Fruit fly (Drosophila melanogaster) whole organism, embryonic: ENCODE data around the gene TFAM.
A peak's percentile ranks its signal among the peaks of the same experiment; 100 is the strongest.

Experiments used
- Atf6 ChIP-seq: fragments of 200-800 bp; sonication (Bioruptor generic); IDR thresholded peaks from 2 replicates; pipeline ENCODE4 v1.3.6; 2022; ENCODE audit warnings: missing biosample characterization, missing genetic modification characterization
- CG10209 ChIP-seq: fragments of 200-800 bp; sonication (Bioruptor generic); optimal IDR thresholded peaks from 3 replicates; lab custom pipeline; 2017; ENCODE audit warnings: missing biosample characterization, mild to moderate bottlenecking, missing genetic modification characterization, missing genetic modification reagents
- CG10267 ChIP-seq: fragments of 200-800 bp; sonication (Bioruptor generic); optimal IDR thresholded peaks from 2 replicates; lab custom pipeline; 2018; ENCODE audit warnings: missing biosample characterization, mild to moderate bottlenecking, missing genetic modification characterization, moderate library complexity
- CG10321 ChIP-seq: fragments of 200-800 bp; sonication (Bioruptor generic); IDR thresholded peaks from 2 replicates; pipeline ENCODE4 v1.3.6; 2022; ENCODE audit warnings: missing biosample characterization, missing genetic modification characterization
- CG10543 ChIP-seq: fragments of 200-800 bp; sonication (Bioruptor generic); optimal IDR thresholded peaks from 3 replicates; lab custom pipeline; 2017; ENCODE audit warnings: missing biosample characterization, mild to moderate bottlenecking, missing genetic modification characterization, moderate library complexity
- CG12744 ChIP-seq: fragments of 200-800 bp; sonication (Bioruptor generic); optimal IDR thresholded peaks from 2 replicates; lab custom pipeline; 2016; ENCODE audit warnings: missing biosample characterization, missing genetic modification characterization
- CG14441 ChIP-seq: fragments of 200-800 bp; sonication (Bioruptor generic); IDR thresholded peaks from 2 replicates; pipeline ENCODE4 v1.3.6; 2022; ENCODE audit warnings: missing biosample characterization, missing genetic modification characterization
- CG17186 ChIP-seq: fragments of 200-800 bp; sonication (Bioruptor generic); optimal IDR thresholded peaks from 3 replicates; lab custom pipeline; 2017; ENCODE audit warnings: missing biosample characterization, missing genetic modification reagents, missing genetic modification characterization
- CG2712 ChIP-seq: fragments of 200-800 bp; optimal IDR thresholded peaks from 3 replicates; lab custom pipeline; 2019; ENCODE audit warnings: missing biosample characterization, mild to moderate bottlenecking, missing genetic modification characterization, moderate library complexity
- CG3065 ChIP-seq: fragments of 200-800 bp; sonication (Bioruptor generic); optimal IDR thresholded peaks from 2 replicates; lab custom pipeline; 2016; ENCODE audit warnings: missing biosample characterization, missing genetic modification characterization
- CG32767 ChIP-seq: fragments of 200-800 bp; sonication (Bioruptor generic); IDR thresholded peaks from 2 replicates; pipeline ENCODE4 v1.3.6; 2022; ENCODE audit warnings: missing biosample characterization, missing genetic modification characterization
- CG3281 ChIP-seq: fragments of 200-800 bp; sonication (Bioruptor generic); optimal IDR thresholded peaks from 3 replicates; lab custom pipeline; 2017; ENCODE audit warnings: missing biosample characterization, mild to moderate bottlenecking, missing genetic modification characterization
- CG34422 ChIP-seq: fragments of 200-800 bp; sonication (Bioruptor generic); IDR thresholded peaks from 3 replicates; pipeline ENCODE4 v1.3.6; 2022; ENCODE audit warnings: missing biosample characterization, missing genetic modification characterization
- CG4328 ChIP-seq: fragments of 200-800 bp; sonication (Bioruptor generic); optimal IDR thresholded peaks from 3 replicates; lab custom pipeline; 2017; ENCODE audit warnings: missing biosample characterization, missing genetic modification reagents, missing genetic modification characterization
- CG43689 ChIP-seq: fragments of 200-800 bp; sonication (Bioruptor generic); IDR thresholded peaks from 2 replicates; pipeline ENCODE4 v1.3.6; 2022; ENCODE audit warnings: missing biosample characterization, missing genetic modification characterization
- CG4730 ChIP-seq: fragments of 200-800 bp; sonication (Bioruptor generic); IDR thresholded peaks from 2 replicates; pipeline ENCODE4 v1.3.6; 2022; ENCODE audit warnings: missing biosample characterization, missing genetic modification characterization
- CG4854 ChIP-seq: fragments of 200-800 bp; sonication (Bioruptor generic); optimal IDR thresholded peaks from 2 replicates; lab custom pipeline; 2016; ENCODE audit warnings: missing biosample characterization, missing genetic modification characterization, inconsistent platforms
- CG5245 ChIP-seq: fragments of 200-800 bp; sonication (Bioruptor generic); optimal IDR thresholded peaks from 3 replicates; lab custom pipeline; 2016; ENCODE audit warnings: missing biosample characterization, missing genetic modification characterization
- CG7987 ChIP-seq: fragments of 200-800 bp; sonication (Bioruptor generic); optimal IDR thresholded peaks from 2 replicates; lab custom pipeline; 2018; ENCODE audit warnings: missing biosample characterization, mild to moderate bottlenecking, missing genetic modification characterization, moderate library complexity
- CG8478 ChIP-seq: fragments of >200 bp; optimal IDR thresholded peaks from 2 replicates; lab custom pipeline; 2018
- CG8765 ChIP-seq: fragments of 200-800 bp; sonication (Bioruptor generic); IDR thresholded peaks from 2 replicates; pipeline ENCODE4 v1.3.6; 2022; ENCODE audit warnings: missing biosample characterization, missing genetic modification characterization
- CG8944 ChIP-seq: fragments of 200-800 bp; sonication (Bioruptor generic); optimal IDR thresholded peaks from 3 replicates; lab custom pipeline; 2016; ENCODE audit warnings: missing biosample characterization, missing genetic modification characterization
- CG9215 ChIP-seq: fragments of 200-800 bp; sonication (Bioruptor generic); IDR thresholded peaks from 2 replicates; pipeline ENCODE4 v1.3.6; 2022; ENCODE audit warnings: missing biosample characterization, missing genetic modification characterization
- Hey ChIP-seq: fragments of 200-800 bp; sonication (Bioruptor generic); optimal IDR thresholded peaks from 3 replicates; lab custom pipeline; 2018; ENCODE audit warnings: missing biosample characterization, mild to moderate bottlenecking, missing genetic modification characterization
- Jarid2 ChIP-seq: fragments of 200-800 bp; sonication (Bioruptor generic); optimal IDR thresholded peaks from 3 replicates; lab custom pipeline; 2017; ENCODE audit warnings: mild to moderate bottlenecking, missing biosample characterization, missing genetic modification reagents, missing genetic modification characterization
- Nf-YB ChIP-seq: fragments of 200-800 bp; sonication (Bioruptor generic); optimal IDR thresholded peaks from 3 replicates; lab custom pipeline; 2019; ENCODE audit warnings: missing biosample characterization, mild to moderate bottlenecking, missing genetic modification characterization, moderate library complexity
- Pdp1 ChIP-seq, 2 experiments: fragments of 200-800 bp; sonication (Bioruptor generic); optimal IDR thresholded peaks; 3 replicates each; lab custom pipeline; 2016; ENCODE audit warnings: missing biosample characterization in 2 of 2, missing genetic modification characterization in 2 of 2, mild to moderate bottlenecking in 1 of 2, moderate library complexity in 1 of 2
- Rx ChIP-seq: fragments of 200-800 bp; sonication (Bioruptor generic); IDR thresholded peaks from 2 replicates; pipeline ENCODE4 v1.3.6; 2022; ENCODE audit warnings: missing biosample characterization, missing genetic modification characterization
- btn ChIP-seq: fragments of 200-800 bp; sonication (Bioruptor generic); optimal IDR thresholded peaks from 2 replicates; lab custom pipeline; 2016; ENCODE audit warnings: missing biosample characterization, missing genetic modification characterization
- cad ChIP-seq: fragments of >200 bp; optimal IDR thresholded peaks from 2 replicates; lab custom pipeline; 2017; ENCODE audit warnings: missing biosample characterization, missing genetic modification characterization
- caup ChIP-seq: fragments of 200-800 bp; sonication (Bioruptor generic); optimal IDR thresholded peaks from 3 replicates; lab custom pipeline; 2017; ENCODE audit warnings: missing biosample characterization, mild to moderate bottlenecking, missing genetic modification characterization, moderate library complexity; ENCODE audit not compliant: severe bottlenecking
- chif ChIP-seq, 2 experiments: fragments of 200-800 bp; sonication (Bioruptor generic); optimal IDR thresholded peaks; 3 replicates each; lab custom pipeline; 2016; ENCODE audit warnings: missing biosample characterization in 2 of 2, missing genetic modification characterization in 2 of 2
- cwo ChIP-seq: fragments of 200-800 bp; sonication (Bioruptor generic); optimal IDR thresholded peaks from 3 replicates; lab custom pipeline; 2017; ENCODE audit warnings: missing biosample characterization, missing genetic modification characterization, mild to moderate bottlenecking, moderate library complexity, missing genetic modification reagents
- da ChIP-seq: fragments of 200-800 bp; sonication (Bioruptor generic); optimal IDR thresholded peaks from 2 replicates; lab custom pipeline; 2016; ENCODE audit warnings: missing biosample characterization, missing genetic modification characterization
- danr ChIP-seq: fragments of 200-800 bp; sonication (Bioruptor generic); IDR thresholded peaks from 2 replicates; pipeline ENCODE4 v1.3.6; 2022; ENCODE audit warnings: missing biosample characterization, missing genetic modification characterization
- en ChIP-seq: fragments of 200-800 bp; sonication (Bioruptor generic); optimal IDR thresholded peaks from 2 replicates; lab custom pipeline; 2016; ENCODE audit warnings: missing biosample characterization, missing genetic modification characterization
- fru ChIP-seq: fragments of >200 bp; optimal IDR thresholded peaks from 2 replicates; lab custom pipeline; 2017
- knrl ChIP-seq: fragments of 200-800 bp; sonication (Bioruptor generic); IDR thresholded peaks from 3 replicates; pipeline ENCODE4 v1.3.6; 2022; ENCODE audit warnings: missing biosample characterization, missing genetic modification characterization; ENCODE audit not compliant: partially characterized antibody
- nerfin-1 ChIP-seq: fragments of 200-800 bp; sonication (Bioruptor generic); optimal IDR thresholded peaks from 3 replicates; lab custom pipeline; 2019; ENCODE audit warnings: missing biosample characterization, mild to moderate bottlenecking, missing genetic modification characterization, moderate library complexity
- pb ChIP-seq: fragments of 200-800 bp; sonication (Bioruptor generic); optimal IDR thresholded peaks from 3 replicates; lab custom pipeline; 2016; ENCODE audit warnings: missing biosample characterization, missing genetic modification characterization
- peb ChIP-seq: fragments of 200-800 bp; sonication (Bioruptor generic); IDR thresholded peaks from 2 replicates; pipeline ENCODE4 v1.3.6; 2022; ENCODE audit warnings: missing biosample characterization, missing genetic modification characterization
- pita ChIP-seq: fragments of 200-800 bp; sonication (Bioruptor generic); optimal IDR thresholded peaks from 2 replicates; lab custom pipeline; 2017; ENCODE audit warnings: missing biosample characterization, mild to moderate bottlenecking, missing genetic modification characterization
- ranshi ChIP-seq: fragments of 200-800 bp; sonication (Bioruptor generic); IDR thresholded peaks from 2 replicates; pipeline ENCODE4 v1.3.6; 2022; ENCODE audit warnings: missing biosample characterization, missing genetic modification characterization
- ro ChIP-seq: fragments of 200-800 bp; sonication (Bioruptor generic); IDR thresholded peaks from 2 replicates; pipeline ENCODE4 v1.3.6; 2022; ENCODE audit warnings: missing biosample characterization, missing genetic modification characterization
- salm ChIP-seq: fragments of 200-800 bp; sonication (Bioruptor generic); optimal IDR thresholded peaks from 2 replicates; lab custom pipeline; 2018; ENCODE audit warnings: missing biosample characterization, mild to moderate bottlenecking, missing genetic modification characterization
- sr ChIP-seq: fragments of 200-800 bp; sonication (Bioruptor generic); IDR thresholded peaks from 3 replicates; pipeline ENCODE4 v1.3.6; 2022; ENCODE audit warnings: missing biosample characterization, missing genetic modification characterization
- tgo ChIP-seq: fragments of 200-800 bp; sonication (Bioruptor generic); IDR thresholded peaks from 3 replicates; pipeline ENCODE4 v1.3.6; 2022; ENCODE audit warnings: missing biosample characterization, missing genetic modification characterization
- unpg ChIP-seq: fragments of 200-800 bp; sonication (Bioruptor generic); optimal IDR thresholded peaks from 3 replicates; lab custom pipeline; 2018; ENCODE audit warnings: missing biosample characterization, mild to moderate bottlenecking, missing genetic modification characterization, moderate library complexity
- wor ChIP-seq: fragments of 200-800 bp; sonication (Bioruptor generic); IDR thresholded peaks from 2 replicates; pipeline ENCODE4 v1.3.6; 2022; ENCODE audit warnings: missing biosample characterization, missing genetic modification characterization
- z ChIP-seq: fragments of 200-800 bp; sonication (Bioruptor generic); IDR thresholded peaks from 3 replicates; pipeline ENCODE4 v1.3.6; 2022; ENCODE audit warnings: missing biosample characterization, missing genetic modification characterization

The TFAM gene

DNA sequence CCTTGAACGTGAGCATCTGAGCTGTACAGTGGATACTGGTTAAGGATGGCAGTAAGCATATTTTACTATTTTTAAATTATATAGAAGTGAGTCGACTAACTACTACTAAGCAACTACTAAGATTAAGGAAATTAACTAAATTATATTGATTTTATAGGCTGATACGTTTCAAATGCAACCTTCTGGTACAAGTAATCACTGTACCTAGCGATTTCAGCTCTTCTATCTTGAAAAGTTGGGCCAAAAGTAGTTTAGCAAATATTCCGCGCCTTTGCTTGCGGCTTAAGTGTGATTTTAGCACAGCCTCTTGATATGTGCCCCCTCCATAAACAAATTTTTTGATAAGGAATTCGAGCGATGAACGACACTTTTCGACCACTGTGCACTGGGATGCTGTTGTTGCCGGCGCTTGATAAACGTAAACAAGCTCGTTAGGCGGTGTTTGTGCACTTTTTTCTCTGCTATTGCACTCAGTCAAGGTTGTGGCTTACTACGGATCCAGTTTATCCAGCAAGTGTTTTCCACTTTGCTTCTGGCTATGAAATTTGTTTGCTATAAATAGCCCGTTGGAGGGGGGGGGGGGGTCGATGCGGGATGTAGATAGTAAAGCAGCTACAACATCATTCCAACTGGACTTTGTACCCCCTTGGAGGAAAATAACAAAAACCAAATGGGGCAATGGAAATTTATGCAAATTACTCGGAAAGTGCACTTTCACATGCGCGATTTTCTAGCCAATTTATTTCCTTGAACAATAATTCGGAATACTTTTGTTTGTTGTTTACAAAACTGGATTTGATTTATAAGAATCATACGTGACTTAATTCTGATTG is 20.3 kb downstream of the TFAM start (continued):
- no peak for TF ChIP-seq fru
- TF ChIP-seq CG3065 (GFP tag; lab: Kevin White, UChicago), result no peak
- TF ChIP-seq CG3281 (GFP tag; lab: Kevin White, UChicago), result peak; percentile 81
- peak; percentile 68 for TF ChIP-seq danr (GFP tag; lab: Robert Waterston, UW)
- no peak for TF ChIP-seq Rx (GFP tag; lab: Robert Waterston, UW)
- no peak for TF ChIP-seq cad (GFP tag; lab: Kevin White, UChicago)
- peak; percentile 83 for TF ChIP-seq tgo
- TF ChIP-seq z (GFP tag; lab: Robert Waterston, UW), result no peak; the same call in 2 of the 3 replicates
- no peak for TF ChIP-seq da (GFP tag; lab: Kevin White, UChicago)
- TF ChIP-seq peb (GFP tag; lab: Robert Waterston, UW), result 0 out of 2 replicates have a peak, but pooled peaks have one; percentile 24
- no peak for TF ChIP-seq CG17186
- no peak for TF ChIP-seq en (GFP tag; lab: Kevin White, UChicago)
- peak; percentile 81 for TF ChIP-seq CG9215 (GFP tag; lab: Robert Waterston, UW)
- TF ChIP-seq Jarid2 (GFP tag; lab: Kevin White, UChicago), result peak; percentile 8
- peak; percentile 39; the same call in 1 of the 2 replicates for TF ChIP-seq ro (GFP tag; lab: Robert Waterston, UW)
- TF ChIP-seq CG7987, result no peak
- peak; percentile 34 for TF ChIP-seq CG5245
- TF ChIP-seq CG8478, result no peak
- TF ChIP-seq CG10209, result peak; percentile 65
- TF ChIP-seq salm (tag; lab: Kevin White, UChicago), result no peak
- TF ChIP-seq CG32767 (GFP tag; lab: Robert Waterston, UW), result peak; percentile 56; the same call in 1 of the 2 replicates
- TF ChIP-seq CG8944 (GFP tag; lab: Kevin White, UChicago), result no peak
- no peak for TF ChIP-seq CG10321
- TF ChIP-seq wor (GFP tag; lab: Robert Waterston, UW), result no peak
- TF ChIP-seq ranshi (GFP tag; lab: Robert Waterston, UW), result peak; percentile 80
- TF ChIP-seq pita, result no peak
- TF ChIP-seq Hey (tag; lab: Kevin White, UChicago), result no peak
- no peak for TF ChIP-seq chif (GFP tag; optimal IDR thresholded peaks at IDR 0.05; lab: Kevin White, UChicago)
- peak; percentile 89 for TF ChIP-seq CG14441 (GFP tag; lab: Robert Waterston, UW)
- TF ChIP-seq unpg, result peak; percentile 53
- peak; percentile 78 for TF ChIP-seq cwo (GFP tag; lab: Kevin White, UChicago)
- TF ChIP-seq Nf-YB (GFP tag; lab: Kevin White, UChicago), result peak; percentile 40
- peak; percentile 78 for TF ChIP-seq CG34422 (GFP tag; lab: Robert Waterston, UW)
- TF ChIP-seq CG43689 (GFP tag; lab: Robert Waterston, UW), result peak; percentile 39; the same call in 1 of the 2 replicates
- TF ChIP-seq sr (GFP tag; lab: Robert Waterston, UW), result no peak
- no peak for TF ChIP-seq knrl (GFP tag; lab: Robert Waterston, UW)
- no peak for TF ChIP-seq nerfin-1 (tag; lab: Kevin White, UChicago)
- no peak for TF ChIP-seq pb (GFP tag; lab: Kevin White, UChicago)
- TF ChIP-seq Pdp1 (GFP tag; optimal IDR thresholded peaks at IDR 0.05; lab: Kevin White, UChicago), result peak in 1 of 2 experiments; percentile 1
- no peak for TF ChIP-seq CG4328 (GFP tag; lab: Kevin White, UChicago)
- TF ChIP-seq btn (GFP tag; lab: Kevin White, UChicago), result no peak
- TF ChIP-seq CG4730 (GFP tag; lab: Robert Waterston, UW), result peak; percentile 79
- TF ChIP-seq CG10543, result no peak
- peak; percentile 88 for TF ChIP-seq Atf6 (GFP tag; lab: Robert Waterston, UW)
- TF ChIP-seq CG4854 (GFP tag; lab: Kevin White, UChicago), result peak; percentile 33
- peak; percentile 24 for TF ChIP-seq CG10267 (tag; lab: Kevin White, UChicago)
- peak; percentile 71 for TF ChIP-seq CG2712 (tag; lab: Kevin White, UChicago)
- TF ChIP-seq CG8765 (GFP tag; lab: Robert Waterston, UW), result peak; percentile 50; the same call in 1 of the 2 replicates
- no peak for TF ChIP-seq caup
- TF ChIP-seq CG12744 (GFP tag; lab: Kevin White, UChicago), result peak; percentile 4
